Worm (Caenorhabditis elegans) whole organism, L3 larva: ENCODE data around the gene T04C10.3.

Experiments used
- R02D3.7 ChIP-seq: fragments of 150-350 bp; optimal IDR thresholded peaks from 2 replicates; lab custom pipeline; 2014; ENCODE audit warnings: missing biosample characterization, missing genetic modification characterization
- ZK546.5 ChIP-seq: sonication (generic microtip); optimal IDR thresholded peaks from 2 replicates; lab custom pipeline; 2017; ENCODE audit warnings: missing biosample characterization, missing genetic modification characterization
- aly-2 ChIP-seq: fragments of 150-350 bp; optimal IDR thresholded peaks from 2 replicates; lab custom pipeline; 2014; ENCODE audit warnings: missing biosample characterization, missing genetic modification characterization
- ama-1 ChIP-seq: fragments of 150-350 bp; optimal IDR thresholded peaks from 2 replicates; lab custom pipeline; 2018
- ceh-82 ChIP-seq: fragments of 150-350 bp; optimal IDR thresholded peaks from 2 replicates; lab custom pipeline; 2014; ENCODE audit warnings: missing biosample characterization, missing genetic modification characterization
- daf-12 ChIP-seq: fragments of 150-350 bp; optimal IDR thresholded peaks from 2 replicates; lab custom pipeline; 2014; ENCODE audit warnings: missing biosample characterization, missing genetic modification reagents, missing genetic modification characterization
- egl-27 ChIP-seq: sonication (generic microtip); optimal IDR thresholded peaks from 4 replicates; lab custom pipeline; 2017; ENCODE audit warnings: missing biosample characterization, missing genetic modification reagents, missing genetic modification characterization
- nfya-1 ChIP-seq: sonication (generic microtip); optimal IDR thresholded peaks from 2 replicates; lab custom pipeline; 2017; ENCODE audit warnings: missing genetic modification characterization, mild to moderate bottlenecking, missing compliant biosample characterization, antibody characterized with exemption, moderate library complexity; ENCODE audit not compliant: insufficient read depth
- nhr-23 ChIP-seq: fragments of 150-350 bp; optimal IDR thresholded peaks from 2 replicates; lab custom pipeline; 2014; ENCODE audit warnings: missing biosample characterization, missing genetic modification reagents, missing genetic modification characterization
- pqm-1 ChIP-seq: fragments of 150-350 bp; optimal IDR thresholded peaks from 2 replicates; lab custom pipeline; 2017; ENCODE audit warnings: missing biosample characterization, missing genetic modification characterization, inconsistent platforms
- snpc-4 ChIP-seq: fragments of 150-350 bp; optimal IDR thresholded peaks from 2 replicates; lab custom pipeline; 2014; ENCODE audit warnings: missing biosample characterization, missing genetic modification characterization
- tbx-2 ChIP-seq: sonication (generic microtip); optimal IDR thresholded peaks from 2 replicates; lab custom pipeline; 2016; ENCODE audit warnings: mild to moderate bottlenecking, missing genetic modification characterization, missing compliant biosample characterization
- unc-62 ChIP-seq: fragments of 150-350 bp; sonication (generic microtip); optimal IDR thresholded peaks from 4 replicates; lab custom pipeline; 2014; ENCODE audit warnings: missing biosample characterization, missing genetic modification reagents, missing genetic modification characterization
- ztf-4 ChIP-seq: fragments of 150-350 bp; optimal IDR thresholded peaks from 2 replicates; lab custom pipeline; 2014; ENCODE audit warnings: missing biosample characterization, missing genetic modification characterization

ce11 chrX:14805746-14806145 lies 6.4 kb upstream of the T04C10.3 start:
- TF ChIP-seq nhr-23 (tag; lab: Kevin White, UChicago) (no peak), R02D3.7 (tag; lab: Kevin White, UChicago) (no peak), ZK546.5 (no peak), egl-27 (no peak), pqm-1 (no peak), aly-2 (tag; lab: Kevin White, UChicago) (no peak), ceh-82 (no peak), nfya-1 (tag; lab: Kevin White, UChicago) (no peak), daf-12 (no peak), snpc-4 (tag; lab: Kevin White, UChicago) (no peak), unc-62 (GFP tag; lab: Kevin White, UChicago) (no peak), tbx-2 (tag; lab: Kevin White, UChicago) (no peak), ztf-4 (tag; lab: Kevin White, UChicago) (no peak), ama-1 (lab: Kevin White, UChicago) (no peak)
